Fruit fly (Drosophila melanogaster) whole organism, prepupa: ENCODE data around the gene CG43072.

Experiments
- CG10631 ChIP-seq: fragments of 200-800 bp; sonication (Bioruptor generic); optimal IDR thresholded peaks from 2 replicates; lab custom pipeline; 2016; ENCODE audit warnings: missing biosample characterization, missing genetic modification characterization
- CG15336 ChIP-seq: fragments of 200-800 bp; sonication (Bioruptor generic); IDR thresholded peaks from 2 replicates; pipeline ENCODE4 v1.3.6; 2022; ENCODE audit warnings: missing biosample characterization, missing genetic modification characterization
- CG34406 ChIP-seq: fragments of 200-800 bp; sonication (Bioruptor generic); optimal IDR thresholded peaks from 3 replicates; lab custom pipeline; 2016; ENCODE audit warnings: missing biosample characterization, missing genetic modification characterization
- CG4318 ChIP-seq: fragments of 200-800 bp; sonication (Bioruptor generic); optimal IDR thresholded peaks from 3 replicates; lab custom pipeline; 2017; ENCODE audit warnings: missing biosample characterization, mild to moderate bottlenecking, missing genetic modification characterization
- CG6854 ChIP-seq: fragments of 200-800 bp; sonication (Bioruptor generic); optimal IDR thresholded peaks from 2 replicates; lab custom pipeline; 2017; ENCODE audit warnings: missing biosample characterization, mild to moderate bottlenecking, missing genetic modification characterization
- Eip78C ChIP-seq: fragments of 200-800 bp; sonication (Bioruptor generic); peaks from one replicate; lab custom pipeline; 2016; ENCODE audit warnings: missing biosample characterization, missing genetic modification characterization
- Hr39 ChIP-seq: fragments of 200-800 bp; sonication (Bioruptor generic); optimal IDR thresholded peaks from 2 replicates; lab custom pipeline; 2016; ENCODE audit warnings: missing biosample characterization, missing genetic modification characterization
- Lpt ChIP-seq: fragments of 200-800 bp; sonication (Bioruptor generic); optimal IDR thresholded peaks from 3 replicates; lab custom pipeline; 2016; ENCODE audit warnings: missing biosample characterization, missing genetic modification characterization
- OdsH ChIP-seq: fragments of 200-800 bp; sonication (Bioruptor generic); optimal IDR thresholded peaks from 3 replicates; lab custom pipeline; 2016; ENCODE audit warnings: missing biosample characterization, missing genetic modification characterization
- pdm3 ChIP-seq: fragments of 200-800 bp; sonication (Bioruptor generic); optimal IDR thresholded peaks from 3 replicates; lab custom pipeline; 2016; ENCODE audit warnings: missing biosample characterization, missing genetic modification characterization
- spab ChIP-seq: fragments of 200-800 bp; sonication (Bioruptor generic); optimal IDR thresholded peaks from 2 replicates; lab custom pipeline; 2017; ENCODE audit warnings: missing biosample characterization, mild to moderate bottlenecking, missing genetic modification characterization, missing genetic modification reagents
- topi ChIP-seq: fragments of 200-800 bp; sonication (Bioruptor generic); optimal IDR thresholded peaks from 3 replicates; lab custom pipeline; 2016; ENCODE audit warnings: missing biosample characterization, missing genetic modification characterization

DNA sequence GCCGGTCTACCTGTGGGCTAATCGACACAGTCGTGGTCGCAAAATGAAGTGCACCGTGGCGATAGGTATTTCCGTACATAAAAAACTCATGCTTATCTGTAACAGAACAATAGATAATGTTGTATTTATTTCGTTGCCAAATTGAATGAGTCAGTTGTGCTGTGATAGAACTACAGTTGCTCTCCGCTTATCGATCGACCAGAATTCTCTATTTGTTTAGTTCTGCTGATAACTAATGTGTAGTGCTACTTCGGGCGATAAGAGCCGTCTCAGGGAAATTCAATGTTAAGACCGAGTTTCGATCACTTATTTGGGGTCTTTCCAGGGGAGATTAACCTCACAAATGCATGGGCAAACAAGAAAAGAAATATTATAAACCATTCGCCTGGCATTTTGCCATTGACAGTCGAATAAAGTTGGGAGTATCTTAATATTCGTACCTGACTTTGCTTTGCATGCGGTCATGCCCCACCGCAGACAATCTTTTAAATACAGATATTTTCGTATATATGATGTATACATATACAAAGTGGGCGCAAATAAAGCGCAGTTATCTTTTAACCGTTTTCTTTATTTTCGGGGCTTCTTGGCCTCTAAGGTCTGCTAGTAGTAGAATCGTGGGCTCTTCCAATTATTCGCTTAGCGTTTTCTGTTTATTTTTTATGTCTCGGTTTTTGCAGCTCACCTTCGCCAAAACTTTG, 29.2 kb upstream of the CG43072 start:
- TF ChIP-seq topi (no peak), CG34406 (GFP tag; lab: Kevin White, UChicago) (no peak), CG15336 (GFP tag; lab: Robert Waterston, UW) (no peak), spab (GFP tag; lab: Kevin White, UChicago) (no peak), pdm3 (GFP tag; lab: Kevin White, UChicago) (no peak), Lpt (GFP tag; lab: Kevin White, UChicago) (no peak), CG6854 (no peak), OdsH (GFP tag; lab: Kevin White, UChicago) (no peak), CG4318 (GFP tag; lab: Kevin White, UChicago) (no peak), Eip78C (GFP tag; lab: Kevin White, UChicago) (no peak), CG10631 (GFP tag; lab: Kevin White, UChicago) (no peak), Hr39 (GFP tag; lab: Kevin White, UChicago) (no peak)
